Fruit fly (Drosophila melanogaster) whole organism, prepupa: ENCODE data around the gene alpha-Spec.

Source experiments
- Blimp-1 ChIP-seq: fragments of 200-800 bp; sonication (Bioruptor generic); optimal IDR thresholded peaks from 3 replicates; lab custom pipeline; 2017; ENCODE audit warnings: missing biosample characterization, missing genetic modification characterization, mild to moderate bottlenecking, moderate library complexity, missing genetic modification reagents
- CG10631 ChIP-seq: fragments of 200-800 bp; sonication (Bioruptor generic); optimal IDR thresholded peaks from 2 replicates; lab custom pipeline; 2016; ENCODE audit warnings: missing biosample characterization, missing genetic modification characterization
- CG10669 ChIP-seq: fragments of 200-800 bp; sonication (Bioruptor generic); optimal IDR thresholded peaks from 3 replicates; lab custom pipeline; 2018; ENCODE audit warnings: missing biosample characterization, mild to moderate bottlenecking, missing genetic modification characterization, moderate library complexity
- CG11294 ChIP-seq: fragments of 200-800 bp; sonication (Bioruptor generic); IDR thresholded peaks from 2 replicates; pipeline ENCODE4 v1.3.6; 2022; ENCODE audit warnings: missing biosample characterization, missing genetic modification characterization
- CG11762 ChIP-seq: fragments of 200-800 bp; sonication (Bioruptor generic); optimal IDR thresholded peaks from 3 replicates; lab custom pipeline; 2016; ENCODE audit warnings: missing biosample characterization, missing genetic modification characterization; ENCODE audit not compliant: insufficient read depth
- CG11902 ChIP-seq: fragments of 200-800 bp; sonication (Bioruptor generic); optimal IDR thresholded peaks from 3 replicates; lab custom pipeline; 2016; ENCODE audit warnings: missing biosample characterization, missing genetic modification characterization
- CG1621 ChIP-seq: fragments of 200-800 bp; sonication (Bioruptor generic); optimal IDR thresholded peaks from 3 replicates; lab custom pipeline; 2018; ENCODE audit warnings: missing biosample characterization, mild to moderate bottlenecking, missing genetic modification characterization
- CG16779 ChIP-seq: fragments of 200-800 bp; sonication (Bioruptor generic); optimal IDR thresholded peaks from 3 replicates; lab custom pipeline; 2017; ENCODE audit warnings: missing biosample characterization, mild to moderate bottlenecking, missing genetic modification characterization
- CG3032 ChIP-seq: fragments of 200-800 bp; optimal IDR thresholded peaks from 2 replicates; lab custom pipeline; 2019; ENCODE audit warnings: missing biosample characterization, mild to moderate bottlenecking, missing genetic modification characterization, moderate library complexity
- CG32006 ChIP-seq: fragments of 200-800 bp; sonication (Bioruptor generic); optimal IDR thresholded peaks from 3 replicates; lab custom pipeline; 2017; ENCODE audit warnings: missing biosample characterization, mild to moderate bottlenecking, missing genetic modification characterization
- CG34406 ChIP-seq: fragments of 200-800 bp; sonication (Bioruptor generic); optimal IDR thresholded peaks from 3 replicates; lab custom pipeline; 2016; ENCODE audit warnings: missing biosample characterization, missing genetic modification characterization
- CG3919 ChIP-seq: fragments of 200-800 bp; sonication (Bioruptor generic); optimal IDR thresholded peaks from 3 replicates; lab custom pipeline; 2016; ENCODE audit warnings: missing biosample characterization, missing genetic modification characterization
- CG4318 ChIP-seq: fragments of 200-800 bp; sonication (Bioruptor generic); optimal IDR thresholded peaks from 3 replicates; lab custom pipeline; 2017; ENCODE audit warnings: missing biosample characterization, mild to moderate bottlenecking, missing genetic modification characterization
- CG6163 ChIP-seq: fragments of 200-800 bp; sonication (Bioruptor generic); IDR thresholded peaks from 3 replicates; pipeline ENCODE4 v1.3.6; 2022; ENCODE audit warnings: missing biosample characterization, missing genetic modification characterization
- CG6276 ChIP-seq: fragments of 200-800 bp; sonication (Bioruptor generic); optimal IDR thresholded peaks from 2 replicates; lab custom pipeline; 2017; ENCODE audit warnings: missing biosample characterization, mild to moderate bottlenecking, missing genetic modification characterization
- CG6792 ChIP-seq: fragments of 200-800 bp; sonication (Bioruptor generic); optimal IDR thresholded peaks from 3 replicates; lab custom pipeline; 2016; ENCODE audit warnings: missing biosample characterization, missing genetic modification characterization
- CG6808 ChIP-seq: fragments of 200-800 bp; sonication (Bioruptor generic); optimal IDR thresholded peaks from 3 replicates; lab custom pipeline; 2017; ENCODE audit warnings: missing biosample characterization, missing genetic modification characterization, mild to moderate bottlenecking, moderate library complexity, missing genetic modification reagents
- CG7368 ChIP-seq: fragments of 200-800 bp; sonication (Bioruptor generic); optimal IDR thresholded peaks from 3 replicates; lab custom pipeline; 2016; ENCODE audit warnings: missing biosample characterization, missing genetic modification characterization
- CG8119 ChIP-seq: fragments of 200-800 bp; sonication (Bioruptor generic); IDR thresholded peaks from 3 replicates; pipeline ENCODE4 v1.3.6; 2022; ENCODE audit warnings: missing biosample characterization, missing genetic modification characterization
- CG8632 ChIP-seq: fragments of 200-800 bp; sonication (Bioruptor generic); optimal IDR thresholded peaks from 3 replicates; lab custom pipeline; 2016; ENCODE audit warnings: missing biosample characterization, missing genetic modification characterization
- Eip75B ChIP-seq: fragments of 200-800 bp; sonication (Bioruptor generic); optimal IDR thresholded peaks from 3 replicates; lab custom pipeline; 2016; ENCODE audit warnings: missing biosample characterization, missing genetic modification characterization
- Eip78C ChIP-seq: fragments of 200-800 bp; sonication (Bioruptor generic); peaks from one replicate; lab custom pipeline; 2016; ENCODE audit warnings: missing biosample characterization, missing genetic modification characterization
- Eip93F ChIP-seq: fragments of 200-800 bp; sonication (Bioruptor generic); optimal IDR thresholded peaks from 2 replicates; lab custom pipeline; 2016; ENCODE audit warnings: missing biosample characterization, mild to moderate bottlenecking, missing genetic modification characterization
- Ets21C ChIP-seq: fragments of 200-800 bp; sonication (Bioruptor generic); optimal IDR thresholded peaks from 3 replicates; lab custom pipeline; 2016; ENCODE audit warnings: missing biosample characterization, missing genetic modification characterization
- Gug ChIP-seq: fragments of 200-800 bp; sonication (Bioruptor generic); IDR thresholded peaks from 2 replicates; pipeline ENCODE4 v1.3.6; 2022; ENCODE audit warnings: missing biosample characterization, missing genetic modification characterization
- Hr38 ChIP-seq: sonication (Bioruptor generic); optimal IDR thresholded peaks from 2 replicates; lab custom pipeline; 2016; ENCODE audit warnings: missing biosample characterization, missing genetic modification characterization
- Hr4 ChIP-seq: fragments of 200-800 bp; sonication (Bioruptor generic); optimal IDR thresholded peaks from 3 replicates; lab custom pipeline; 2016; ENCODE audit warnings: missing biosample characterization, missing genetic modification characterization
- Lpt ChIP-seq: fragments of 200-800 bp; sonication (Bioruptor generic); optimal IDR thresholded peaks from 3 replicates; lab custom pipeline; 2016; ENCODE audit warnings: missing biosample characterization, missing genetic modification characterization
- Met ChIP-seq: fragments of 200-800 bp; sonication (Bioruptor generic); optimal IDR thresholded peaks from 3 replicates; lab custom pipeline; 2016; ENCODE audit warnings: missing biosample characterization, missing genetic modification characterization
- OdsH ChIP-seq: fragments of 200-800 bp; sonication (Bioruptor generic); optimal IDR thresholded peaks from 3 replicates; lab custom pipeline; 2016; ENCODE audit warnings: missing biosample characterization, missing genetic modification characterization
- Smox ChIP-seq: fragments of 200-800 bp; sonication (Bioruptor generic); optimal IDR thresholded peaks from 3 replicates; lab custom pipeline; 2016; ENCODE audit warnings: missing biosample characterization, missing genetic modification characterization
- Sox102F ChIP-seq: fragments of 200-800 bp; sonication (Bioruptor generic); optimal IDR thresholded peaks from 2 replicates; lab custom pipeline; 2016; ENCODE audit warnings: missing biosample characterization, mild to moderate bottlenecking, missing genetic modification characterization
- Sox14 ChIP-seq: fragments of 200-800 bp; sonication (Bioruptor generic); optimal IDR thresholded peaks from 3 replicates; lab custom pipeline; 2016; ENCODE audit warnings: missing biosample characterization, missing genetic modification characterization
- Sox15 ChIP-seq: fragments of 200-800 bp; sonication (Bioruptor generic); optimal IDR thresholded peaks from 3 replicates; lab custom pipeline; 2016; ENCODE audit warnings: missing biosample characterization, missing genetic modification characterization
- achi ChIP-seq: fragments of 200-800 bp; sonication (Bioruptor generic); optimal IDR thresholded peaks from 3 replicates; lab custom pipeline; 2016; ENCODE audit warnings: missing biosample characterization, missing genetic modification characterization
- acj6 ChIP-seq: fragments of 200-800 bp; sonication (Bioruptor generic); optimal IDR thresholded peaks from 3 replicates; lab custom pipeline; 2016; ENCODE audit warnings: missing biosample characterization, missing genetic modification characterization
- cyc ChIP-seq: fragments of 200-800 bp; sonication (Bioruptor generic); optimal IDR thresholded peaks from 3 replicates; lab custom pipeline; 2016; ENCODE audit warnings: missing biosample characterization, missing genetic modification characterization
- dsx ChIP-seq: fragments of 200-800 bp; optimal IDR thresholded peaks from 3 replicates; lab custom pipeline; 2019; ENCODE audit warnings: missing biosample characterization, mild to moderate bottlenecking, missing genetic modification characterization, moderate library complexity; ENCODE audit not compliant: poor library complexity, severe bottlenecking
- eg ChIP-seq: fragments of 200-800 bp; sonication (Bioruptor generic); IDR thresholded peaks from 3 replicates; pipeline ENCODE4 v1.3.6; 2022; ENCODE audit warnings: missing biosample characterization, missing genetic modification characterization
- esn ChIP-seq: fragments of 200-800 bp; sonication (Bioruptor generic); optimal IDR thresholded peaks from 2 replicates; lab custom pipeline; 2016; ENCODE audit warnings: missing biosample characterization, mild to moderate bottlenecking, missing genetic modification characterization, moderate library complexity
- fd85E ChIP-seq: fragments of 200-800 bp; sonication (Bioruptor generic); optimal IDR thresholded peaks from 3 replicates; lab custom pipeline; 2016; ENCODE audit warnings: missing biosample characterization, missing genetic modification characterization
- fkh ChIP-seq: fragments of 200-800 bp; sonication (Bioruptor generic); optimal IDR thresholded peaks from 3 replicates; lab custom pipeline; 2017; ENCODE audit warnings: missing biosample characterization, mild to moderate bottlenecking, missing genetic modification characterization, moderate library complexity
- lz ChIP-seq: fragments of 200-800 bp; sonication (Bioruptor generic); optimal IDR thresholded peaks from 3 replicates; lab custom pipeline; 2016; ENCODE audit warnings: missing biosample characterization, missing genetic modification characterization
- pdm3 ChIP-seq: fragments of 200-800 bp; sonication (Bioruptor generic); optimal IDR thresholded peaks from 3 replicates; lab custom pipeline; 2016; ENCODE audit warnings: missing biosample characterization, missing genetic modification characterization
- salr ChIP-seq, 2 experiments: fragments of 200-800 bp; sonication (Bioruptor generic); optimal IDR thresholded peaks; 3 replicates each; lab custom pipeline; 2016 to 2018; ENCODE audit warnings: missing biosample characterization in 2 of 2, missing genetic modification characterization in 2 of 2, mild to moderate bottlenecking in 1 of 2
- spab ChIP-seq: fragments of 200-800 bp; sonication (Bioruptor generic); optimal IDR thresholded peaks from 2 replicates; lab custom pipeline; 2017; ENCODE audit warnings: missing biosample characterization, mild to moderate bottlenecking, missing genetic modification characterization, missing genetic modification reagents
- ss ChIP-seq, 2 experiments: fragments of 200-800 bp; sonication (Bioruptor generic); optimal IDR thresholded peaks; 2 replicates in 1 of 2; 3 replicates in 1 of 2; lab custom pipeline; 2017 to 2018; ENCODE audit warnings: mild to moderate bottlenecking in 2 of 2, missing biosample characterization in 2 of 2, missing genetic modification characterization in 2 of 2, moderate library complexity in 1 of 2
- svp ChIP-seq: fragments of 200-800 bp; sonication (Bioruptor generic); peaks from one replicate; lab custom pipeline; 2016; ENCODE audit warnings: missing biosample characterization, missing genetic modification characterization
- topi ChIP-seq: fragments of 200-800 bp; sonication (Bioruptor generic); optimal IDR thresholded peaks from 3 replicates; lab custom pipeline; 2016; ENCODE audit warnings: missing biosample characterization, missing genetic modification characterization
- vri ChIP-seq: fragments of 200-800 bp; sonication (Bioruptor generic); optimal IDR thresholded peaks from 3 replicates; lab custom pipeline; 2016; ENCODE audit warnings: missing biosample characterization, mild to moderate bottlenecking, missing genetic modification characterization

The alpha-Spec gene

dm6 chr3L:1746338-1747199 is 48.6 kb downstream of the alpha-Spec start, which contains the start of gene CG13921:
CG13921 (plus strand) TSS chr3L:1746907.
- TF ChIP-seq CG1621 (tag; lab: Kevin White, UChicago) (peak; percentile 100), Smox (GFP tag; lab: Kevin White, UChicago) (peak; percentile 99), Sox14 (peak; percentile 99), CG11294 (GFP tag; lab: Robert Waterston, UW) (peak; percentile 99), Lpt (GFP tag; lab: Kevin White, UChicago) (peak; percentile 99), CG34406 (peak; percentile 99), lz (GFP tag; lab: Kevin White, UChicago) (peak; percentile 100), acj6 (GFP tag; lab: Kevin White, UChicago) (peak; percentile 100), Sox102F (GFP tag; lab: Kevin White, UChicago) (peak; percentile 99), CG10669 (peak; percentile 100), CG11762 (GFP tag; lab: Kevin White, UChicago) (peak; percentile 100), spab (GFP tag; lab: Kevin White, UChicago) (peak; percentile 100), pdm3 (GFP tag; lab: Kevin White, UChicago) (peak; percentile 100), CG7368 (GFP tag; lab: Kevin White, UChicago) (peak; percentile 100), topi (GFP tag; lab: Kevin White, UChicago) (peak; percentile 100), Hr4 (GFP tag; lab: Kevin White, UChicago) (peak; percentile 99), ss (GFP tag; optimal IDR thresholded peaks at IDR 0.05; lab: Kevin White, UChicago) (peak; percentile 99), Ets21C (GFP tag; lab: Kevin White, UChicago) (peak; percentile 99), Eip93F (GFP tag; lab: Kevin White, UChicago) (peak; percentile 99), Hr38 (GFP tag; lab: Kevin White, UChicago) (peak; percentile 90), CG6276 (peak; percentile 99), CG8119 (peak; percentile 100), CG16779 (tag; lab: Kevin White, UChicago) (peak; percentile 93), fkh (GFP tag; lab: Kevin White, UChicago) (peak; percentile 91), CG32006 (GFP tag; lab: Kevin White, UChicago) (peak; percentile 100), CG4318 (GFP tag; lab: Kevin White, UChicago) (peak; percentile 99), CG6792 (GFP tag; lab: Kevin White, UChicago) (peak; percentile 100), Eip78C (peak; percentile 100), eg (GFP tag; lab: Robert Waterston, UW) (peak; percentile 100), CG8632 (GFP tag; lab: Kevin White, UChicago) (peak; percentile 99), Gug (peak; percentile 100), cyc (GFP tag; lab: Kevin White, UChicago) (peak; percentile 100), Blimp-1 (GFP tag; lab: Kevin White, UChicago) (peak; percentile 97), salr (GFP tag; optimal IDR thresholded peaks at IDR 0.05; lab: Kevin White, UChicago) (peak; percentile 98 to 99), Eip75B (GFP tag; lab: Kevin White, UChicago) (peak; percentile 100), svp (GFP tag; lab: Kevin White, UChicago) (peak; percentile 100), fd85E (GFP tag; lab: Kevin White, UChicago) (peak; percentile 98), CG11902 (GFP tag; lab: Kevin White, UChicago) (peak; percentile 99), OdsH (GFP tag; lab: Kevin White, UChicago) (peak; percentile 100), CG6163 (peak; percentile 100), CG10631 (GFP tag; lab: Kevin White, UChicago) (peak; percentile 100), vri (GFP tag; lab: Kevin White, UChicago) (peak; percentile 99), Met (GFP tag; lab: Kevin White, UChicago) (peak; percentile 99), Sox15 (GFP tag; lab: Kevin White, UChicago) (peak; percentile 99), achi (GFP tag; lab: Kevin White, UChicago) (peak; percentile 99), dsx (GFP tag; lab: Kevin White, UChicago) (peak; percentile 99), CG6808 (GFP tag; lab: Kevin White, UChicago) (peak; percentile 99), CG3919 (peak; percentile 100), esn (GFP tag; lab: Kevin White, UChicago) (peak; percentile 100), CG3032 (tag; lab: Kevin White, UChicago) (peak; percentile 100)
